Worm (Caenorhabditis elegans): Measurements from ENCODE around the gene T09A5.15.

T09A5.15 gene

DNA sequence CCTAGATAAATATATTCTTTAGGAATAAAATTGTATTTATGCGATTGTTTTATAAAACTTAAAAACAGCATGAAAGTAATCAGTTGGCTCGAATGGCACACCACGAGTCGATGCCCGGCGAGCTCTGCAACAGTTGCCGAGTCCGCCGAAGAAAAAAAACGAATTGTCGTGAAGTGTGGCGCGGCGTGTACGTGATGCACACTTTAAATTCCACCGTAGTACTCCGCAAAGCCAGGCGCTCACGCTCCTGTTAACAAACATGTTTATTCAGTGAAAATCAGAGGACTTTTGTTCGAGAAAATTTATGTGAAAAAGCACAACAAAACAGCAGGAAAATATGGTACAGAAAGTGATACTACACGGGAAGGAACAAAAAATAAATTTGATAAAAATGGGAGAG, 12.9 kb downstream of the T09A5.15 start (continued):
- TF ChIP-seq F55B11.4 (tag; optimal IDR thresholded peaks at IDR 0.05; ENCODE audit: borderline replicate concordance, insufficient read depth) (no peak), Y53F4B.3 (GFP tag; IDR thresholded peaks at IDR 0.05) (no peak), K12H6.12 (tag; optimal IDR thresholded peaks at IDR 0.05) (peak; percentile 31), tlf-1 (GFP tag; optimal IDR thresholded peaks at IDR 0.05) (peak; percentile 32), lsl-1 (GFP tag; optimal IDR thresholded peaks at IDR 0.05) (peak; percentile 80), unc-62 (GFP tag; optimal IDR thresholded peaks at IDR 0.05) (no peak), egrh-3 (GFP tag; IDR thresholded peaks at IDR 0.05) (no peak), F39B2.1 (GFP tag; IDR thresholded peaks at IDR 0.05) (no peak), madf-6 (GFP tag; IDR thresholded peaks at IDR 0.05) (peak; percentile 64), pha-4 (tag; optimal IDR thresholded peaks at IDR 0.05) (no peak), F37B4.10 (GFP tag; IDR thresholded peaks at IDR 0.05) (no peak), lsy-27 (tag; optimal IDR thresholded peaks at IDR 0.05; ENCODE audit: borderline replicate concordance, insufficient read depth) (no peak), athp-1 (tag; optimal IDR thresholded peaks at IDR 0.05) (peak; percentile 68), xnd-1 (tag; optimal IDR thresholded peaks at IDR 0.05) (peak; percentile 33), lag-1 (GFP tag; IDR thresholded peaks at IDR 0.05) (no peak), snpc-4 (GFP tag; optimal IDR thresholded peaks at IDR 0.05) (no peak), snpc-4 (tag; optimal IDR thresholded peaks at IDR 0.05) (peak in 1 of 4 experiments; percentile 39), hmg-1.2 (GFP tag; IDR thresholded peaks at IDR 0.05) (peak; percentile 42; the same call in 1 of the 2 replicates), snpc-1.3 (tag; optimal IDR thresholded peaks at IDR 0.05; ENCODE audit: insufficient read depth) (no peak), B0035.1 (tag; optimal IDR thresholded peaks at IDR 0.05) (no peak), attf-3 (GFP tag; conservative IDR thresholded peaks at IDR 0.05) (peak; percentile 73), C06A6.2 (GFP tag; conservative IDR thresholded peaks at IDR 0.05) (no peak), repo-1 (tag; optimal IDR thresholded peaks at IDR 0.05) (no peak), Y56A3A.18 (GFP tag; IDR thresholded peaks at IDR 0.05) (0 out of 2 replicates have a peak, but pooled peaks have one; percentile 37), lin-26 (GFP tag; IDR thresholded peaks at IDR 0.05) (peak; percentile 28; the same call in 1 of the 2 replicates), nhr-120 (GFP tag; IDR thresholded peaks at IDR 0.05) (no peak), die-1 (tag; optimal IDR thresholded peaks at IDR 0.05) (no peak), hsf-1 (GFP tag; IDR thresholded peaks at IDR 0.05) (no peak), aptf-2 (GFP tag; conservative IDR thresholded peaks at IDR 0.05) (no peak), hrde-1 (tag; optimal IDR thresholded peaks at IDR 0.05; ENCODE audit: borderline replicate concordance) (peak; percentile 12), fkh-3 (tag; optimal IDR thresholded peaks at IDR 0.05) (no peak), rpc-1 (optimal IDR thresholded peaks at IDR 0.05) (no peak), rpc-1 (tag; optimal IDR thresholded peaks at IDR 0.05) (no peak), ceh-100 (GFP tag; IDR thresholded peaks at IDR 0.05) (peak; percentile 49; the same call in 1 of the 2 replicates), B0336.3 (GFP tag; IDR thresholded peaks at IDR 0.05) (0 out of 2 replicates have a peak, but pooled peaks have one; percentile 37), cebp-1 (GFP tag; IDR thresholded peaks at IDR 0.05) (no peak), cebp-1 (tag; optimal IDR thresholded peaks at IDR 0.05) (peak; percentile 56), mcd-1 (GFP tag; IDR thresholded peaks at IDR 0.05) (0 out of 2 replicates have a peak, but pooled peaks have one; percentile 24)

DNA sequence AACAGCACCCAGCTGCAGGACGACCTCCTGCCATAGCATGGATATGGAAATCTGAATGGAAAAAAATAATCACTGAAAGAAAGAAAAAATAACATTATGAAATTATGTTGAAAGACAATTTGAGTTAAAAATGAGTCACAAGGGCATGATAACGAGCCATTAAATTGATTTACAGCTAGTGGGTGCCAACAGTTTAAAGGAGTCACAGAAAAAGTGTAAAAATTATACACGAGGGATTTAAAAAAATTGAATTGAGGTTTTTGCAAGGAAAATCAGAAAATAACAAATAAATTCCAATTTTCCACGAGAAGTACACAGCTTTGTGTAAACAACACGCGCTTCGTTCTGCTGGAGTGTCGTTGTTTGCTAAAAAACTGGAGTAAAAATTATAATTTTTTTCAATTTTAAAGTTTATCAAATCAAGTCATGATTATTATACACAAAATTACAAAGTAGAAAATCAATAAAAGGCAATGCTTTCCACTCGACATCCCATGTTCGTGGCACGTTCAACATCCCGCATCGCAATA, 16.1 kb downstream of the T09A5.15 start, which contains the start of gene T01H3.3:
Gene T01H3.3, minus strand, starts transcription at position 51 of the 530 bp plus-strand sequence.
- TF ChIP-seq mel-28 (tag; optimal IDR thresholded peaks at IDR 0.05; ENCODE audit: borderline replicate concordance): no peak
- no peak for TF ChIP-seq nfyb-1 (GFP tag; IDR thresholded peaks at IDR 0.05)
- no peak for TF ChIP-seq F39B2.1 (GFP tag; IDR thresholded peaks at IDR 0.05)
- TF ChIP-seq unc-130 (GFP tag; optimal IDR thresholded peaks at IDR 0.05): no peak
- no peak for TF ChIP-seq F57A8.1 (GFP tag; optimal IDR thresholded peaks at IDR 0.05)
- TF ChIP-seq madf-10 (tag; optimal IDR thresholded peaks at IDR 0.05): no peak
- no peak for TF ChIP-seq Y53G8AR.9 (GFP tag; conservative IDR thresholded peaks at IDR 0.05)
- TF ChIP-seq cebp-1 (GFP tag; IDR thresholded peaks at IDR 0.05): no peak
- peak; percentile 15 for TF ChIP-seq cebp-1 (tag; optimal IDR thresholded peaks at IDR 0.05)
- TF ChIP-seq nhr-80 (tag; optimal IDR thresholded peaks at IDR 0.05): no peak
- TF ChIP-seq hsf-1 (GFP tag; IDR thresholded peaks at IDR 0.05): no peak
- no peak for TF ChIP-seq lir-1 (GFP tag; conservative IDR thresholded peaks at IDR 0.05)
- peak; percentile 91 for TF ChIP-seq attf-3 (GFP tag; conservative IDR thresholded peaks at IDR 0.05)
- no peak for TF ChIP-seq akir-1 (GFP tag; optimal IDR thresholded peaks at IDR 0.05)
- no peak for TF ChIP-seq ztf-18 (tag; optimal IDR thresholded peaks at IDR 0.05)
- peak; percentile 27 for TF ChIP-seq F23B12.7 (tag; optimal IDR thresholded peaks at IDR 0.05; ENCODE audit: insufficient read depth)
- TF ChIP-seq die-1 (tag; optimal IDR thresholded peaks at IDR 0.05): no peak
